Worm (Caenorhabditis elegans) whole organism, L1 larva: Measurements from ENCODE around the gene Y1A5A.1.

Source experiments
- F16B12.6 ChIP-seq: fragments of 150-350 bp; optimal IDR thresholded peaks from 2 replicates; lab custom pipeline; 2014; ENCODE audit warnings: missing biosample characterization, missing genetic modification characterization
- ama-1 ChIP-seq: fragments of 150-350 bp; optimal IDR thresholded peaks from 2 replicates; lab custom pipeline; 2014

- no peak for TF ChIP-seq F16B12.6 (tag; lab: Kevin White, UChicago)
- TF ChIP-seq ama-1 (lab: Kevin White, UChicago): no peak
Measured at ce11 chrIII:3979980-3980631, 6.4 kb downstream of the Y1A5A.1 start.
